Fruit fly (Drosophila melanogaster): ENCODE measurements around the gene CG17929.

dm6 chr3R:16287171-16287570 is 38.1 kb upstream of the CG17929 start:
- no peak for TF ChIP-seq psq (optimal IDR thresholded peaks at IDR 0.05)
- TF ChIP-seq Sin3A (optimal IDR thresholded peaks at IDR 0.05), result no peak
- TF ChIP-seq h (optimal IDR thresholded peaks at IDR 0.05), result no peak
- no peak for TF ChIP-seq Myc (optimal IDR thresholded peaks at IDR 0.05)

Data from Kc167 (cell line).